Fruit fly (Drosophila melanogaster): ENCODE data around the gene CG14340.

DNA sequence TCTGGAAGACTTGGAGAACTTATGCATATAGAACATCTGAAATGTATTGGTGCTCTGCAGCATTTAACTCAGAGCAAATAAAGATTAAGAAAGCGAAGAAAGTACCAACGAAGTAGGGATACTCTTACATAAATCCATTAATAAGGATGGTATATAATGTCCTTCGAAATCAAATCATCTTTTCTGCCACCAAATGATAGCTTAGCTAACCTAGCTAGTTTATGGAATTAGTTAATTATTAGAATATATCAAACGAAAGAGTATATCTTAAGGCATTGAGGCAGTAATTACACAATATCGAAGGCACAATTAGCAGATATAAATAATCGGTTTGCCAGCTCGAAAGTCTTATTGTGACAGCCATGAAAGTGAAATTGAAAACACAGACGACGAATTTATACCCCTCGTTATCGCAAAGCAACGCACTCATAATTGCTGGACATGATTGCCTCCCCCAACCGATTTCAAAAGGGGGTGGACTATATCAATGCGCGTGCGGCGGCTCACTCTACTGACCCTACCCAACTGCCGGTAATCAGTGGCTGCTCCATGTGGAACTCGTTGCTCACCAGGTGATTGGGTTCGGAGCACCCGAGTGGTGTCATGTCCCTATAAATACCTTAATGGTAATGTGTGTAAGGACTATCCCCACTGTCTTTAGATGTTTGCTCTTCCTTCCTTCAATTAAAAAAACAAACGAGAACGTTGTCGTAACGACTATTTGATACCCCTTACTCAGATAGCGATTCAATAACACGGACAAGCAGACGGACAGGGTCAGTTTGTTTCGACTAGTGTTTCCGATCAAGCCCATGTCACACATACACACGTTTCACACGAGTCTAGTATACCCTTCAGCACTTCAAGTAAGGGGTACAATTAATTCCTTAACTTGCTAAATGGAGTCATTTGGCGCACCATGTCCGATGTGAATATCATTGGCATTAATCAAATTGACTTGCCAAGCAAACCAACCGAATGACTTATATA, 31.9 kb downstream of the CG14340 start:
- TF ChIP-seq CG16779 (tag; optimal IDR thresholded peaks at IDR 0.05) = no peak
- peak; percentile 13 for TF ChIP-seq Lpt (GFP tag; optimal IDR thresholded peaks at IDR 0.05)
- peak; percentile 74 for TF ChIP-seq achi (GFP tag; optimal IDR thresholded peaks at IDR 0.05)
- TF ChIP-seq CG6808 (GFP tag; optimal IDR thresholded peaks at IDR 0.05) = no peak
- peak; percentile 49 for TF ChIP-seq CG11762 (GFP tag; optimal IDR thresholded peaks at IDR 0.05; ENCODE audit: insufficient read depth)
- peak; percentile 91 for TF ChIP-seq Sox102F (GFP tag; optimal IDR thresholded peaks at IDR 0.05)
- peak; percentile 94 for TF ChIP-seq Hr39 (GFP tag; optimal IDR thresholded peaks at IDR 0.05)
- TF ChIP-seq CG8632 (GFP tag; optimal IDR thresholded peaks at IDR 0.05) = peak; percentile 69
- peak; percentile 61 for TF ChIP-seq CG32006 (GFP tag; optimal IDR thresholded peaks at IDR 0.05)
- peak; percentile 79 for TF ChIP-seq acj6 (GFP tag; optimal IDR thresholded peaks at IDR 0.05)
- peak; percentile 45 for TF ChIP-seq spab (GFP tag; optimal IDR thresholded peaks at IDR 0.05)
- TF ChIP-seq CG10631 (GFP tag; optimal IDR thresholded peaks at IDR 0.05) = peak; percentile 62
- TF ChIP-seq dac (GFP tag; optimal IDR thresholded peaks at IDR 0.05) = no peak
